Worm (Caenorhabditis elegans): ENCODE results near the gene R74.8.

Gene R74.8

DNA sequence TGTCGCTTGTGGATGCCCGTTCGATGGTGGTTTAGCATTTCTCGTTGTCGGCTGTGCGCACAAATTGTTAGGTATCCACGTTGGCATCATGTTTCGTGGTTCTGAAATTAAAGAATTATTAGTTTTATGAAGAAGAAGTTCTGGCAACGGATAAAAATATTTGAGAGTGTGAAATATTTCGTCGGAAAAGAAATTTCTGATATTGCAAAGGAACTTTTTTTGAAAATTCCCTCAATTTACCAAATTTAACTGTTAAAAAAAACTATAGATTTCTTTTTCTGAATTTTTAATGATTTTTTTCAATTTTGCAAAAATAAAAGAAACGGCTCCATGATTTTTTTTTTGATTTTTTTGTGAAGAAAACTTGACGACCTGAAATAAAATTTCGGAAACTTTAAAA is 21.9 kb downstream of the R74.8 start, which contains the start of gene mpk-1:
mpk-1 (minus strand) TSS at position 101 of the 400 bp plus-strand sequence.
- no peak for TF ChIP-seq ztf-11 (tag; optimal IDR thresholded peaks at IDR 0.05)
- no peak for TF ChIP-seq nhr-77 (tag; optimal IDR thresholded peaks at IDR 0.05)
- TF ChIP-seq rnt-1 (tag; optimal IDR thresholded peaks at IDR 0.05), result no peak
- TF ChIP-seq nhr-71 (tag; optimal IDR thresholded peaks at IDR 0.05), result no peak
- TF ChIP-seq nhr-84 (tag; optimal IDR thresholded peaks at IDR 0.05), result no peak
- no peak for TF ChIP-seq lin-35 (GFP tag; optimal IDR thresholded peaks at IDR 0.05)
- no peak for TF ChIP-seq egl-27 (tag; optimal IDR thresholded peaks at IDR 0.05)
- no peak for TF ChIP-seq nhr-47 (tag; optimal IDR thresholded peaks at IDR 0.05)
- TF ChIP-seq nhr-90 (tag; optimal IDR thresholded peaks at IDR 0.05; ENCODE audit: poor library complexity), result no peak
- no peak for TF ChIP-seq hpl-2 (GFP tag; optimal IDR thresholded peaks at IDR 0.05)
- no peak for TF ChIP-seq unc-62 (GFP tag; optimal IDR thresholded peaks at IDR 0.05)
- TF ChIP-seq lin-14 (GFP tag; optimal IDR thresholded peaks at IDR 0.05), result no peak
- no peak for TF ChIP-seq alr-1 (tag; optimal IDR thresholded peaks at IDR 0.05; ENCODE audit: borderline replicate concordance)

DNA sequence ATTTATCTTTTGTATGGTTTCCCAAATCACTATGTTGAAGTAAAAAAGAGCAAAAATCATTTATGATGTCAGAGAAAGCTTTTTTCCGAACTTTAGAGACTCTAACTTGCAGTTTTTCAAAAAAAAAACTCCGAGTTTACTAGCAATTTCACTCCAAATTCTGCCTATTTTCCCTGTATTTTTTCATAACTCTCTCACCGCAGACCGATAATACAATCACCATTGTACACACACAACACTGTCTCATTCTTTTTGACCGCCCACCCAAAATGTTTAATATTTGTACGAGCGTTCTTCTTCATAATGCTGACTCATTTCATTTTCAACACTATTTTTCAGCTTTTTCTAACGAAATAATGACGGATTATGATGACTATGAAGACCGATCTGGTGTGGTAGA is 22.8 kb downstream of the R74.8 start, which contains the start of gene F43C1.5:
F43C1.5 (plus strand) TSS at position 301 of the 400 bp plus-strand sequence.
- no peak for TF ChIP-seq efl-1 (optimal IDR thresholded peaks at IDR 0.05)
- peak in 1 of 2 experiments; percentile 20 for TF ChIP-seq efl-1 (GFP tag; optimal IDR thresholded peaks at IDR 0.05 in 1 of 2)
- no peak for TF ChIP-seq hlh-17 (GFP tag; optimal IDR thresholded peaks at IDR 0.05; ENCODE audit: borderline replicate concordance)

DNA sequence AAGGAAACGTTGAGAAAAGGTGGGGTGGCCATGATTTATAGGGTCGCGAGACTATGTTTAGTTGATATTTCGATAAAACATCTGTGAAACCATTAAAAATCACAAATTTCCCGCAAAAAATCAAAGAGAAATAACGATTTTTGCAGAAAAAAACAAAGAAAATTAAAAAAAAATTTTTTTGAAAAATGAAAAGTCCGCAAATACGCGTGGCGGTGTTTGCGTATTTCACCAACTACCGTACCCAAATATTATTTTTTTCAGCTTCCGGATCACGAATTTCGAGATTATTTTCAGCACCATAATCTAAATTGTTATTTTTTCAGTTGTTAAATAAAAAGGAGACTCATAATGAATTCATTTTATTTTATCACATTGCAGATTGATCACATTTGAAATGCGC is 24.0 kb downstream of the R74.8 start:
- no peak for TF ChIP-seq nhr-84 (tag; optimal IDR thresholded peaks at IDR 0.05)
- TF ChIP-seq lsy-2 (tag; optimal IDR thresholded peaks at IDR 0.05), result peak in 1 of 2 experiments; percentile 3
- TF ChIP-seq lin-14 (GFP tag; optimal IDR thresholded peaks at IDR 0.05), result no peak

DNA sequence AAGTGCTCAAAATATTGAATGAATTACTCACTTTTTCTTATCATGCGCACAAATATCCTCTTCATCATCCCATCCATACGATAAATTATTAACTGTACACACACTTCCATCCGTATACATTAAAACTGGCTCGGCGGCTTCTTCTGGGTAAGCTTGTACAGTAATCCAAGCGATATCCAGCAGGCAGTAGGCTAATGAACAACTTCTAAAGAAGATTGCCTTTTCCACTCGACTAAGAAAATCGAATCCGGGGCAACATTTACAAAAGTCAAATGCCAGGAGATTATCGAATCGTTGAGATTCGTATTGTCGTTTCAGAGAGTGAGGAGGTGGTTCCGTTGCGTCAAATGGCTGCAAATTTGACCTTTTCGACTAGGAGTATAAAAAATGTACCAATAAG is 25.3 kb downstream of the R74.8 start:
- TF ChIP-seq alr-1 (tag; optimal IDR thresholded peaks at IDR 0.05; ENCODE audit: borderline replicate concordance), result no peak
- no peak for TF ChIP-seq lin-14 (GFP tag; optimal IDR thresholded peaks at IDR 0.05)
- TF ChIP-seq efl-1 (optimal IDR thresholded peaks at IDR 0.05), result no peak
- peak in 1 of 2 experiments; percentile 48 for TF ChIP-seq efl-1 (GFP tag; optimal IDR thresholded peaks at IDR 0.05 in 1 of 2)

DNA sequence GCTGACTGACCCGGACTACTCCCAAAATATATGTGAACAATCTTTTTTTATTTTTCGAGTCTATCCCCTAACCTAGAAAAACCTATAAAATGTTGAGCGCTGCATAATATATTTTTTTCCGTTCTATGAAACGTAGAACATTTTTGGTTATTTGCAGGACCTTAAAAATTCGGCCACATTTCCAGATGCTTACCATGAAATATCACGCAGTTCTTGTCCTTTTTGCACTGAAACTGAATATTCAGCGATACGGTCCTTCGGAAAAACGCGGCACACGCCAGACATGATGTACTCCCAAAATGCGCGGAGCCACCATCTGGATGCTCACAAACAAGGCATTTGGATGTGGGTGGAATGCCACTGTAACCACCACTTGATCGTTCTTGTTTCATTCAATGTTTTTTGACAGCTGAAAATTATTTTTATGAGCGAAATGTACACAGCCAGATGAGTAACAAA is 26.8 kb downstream of the R74.8 start, which contains the start of gene nhr-20:
nhr-20 (minus strand) TSS at position 409 of the 459 bp plus-strand sequence.
- TF ChIP-seq fos-1 (tag; optimal IDR thresholded peaks at IDR 0.05), result no peak
- no peak for TF ChIP-seq efl-1 (optimal IDR thresholded peaks at IDR 0.05)
- TF ChIP-seq efl-1 (GFP tag; optimal IDR thresholded peaks at IDR 0.05 in 1 of 2), result peak in 1 of 2 experiments; percentile 55

DNA sequence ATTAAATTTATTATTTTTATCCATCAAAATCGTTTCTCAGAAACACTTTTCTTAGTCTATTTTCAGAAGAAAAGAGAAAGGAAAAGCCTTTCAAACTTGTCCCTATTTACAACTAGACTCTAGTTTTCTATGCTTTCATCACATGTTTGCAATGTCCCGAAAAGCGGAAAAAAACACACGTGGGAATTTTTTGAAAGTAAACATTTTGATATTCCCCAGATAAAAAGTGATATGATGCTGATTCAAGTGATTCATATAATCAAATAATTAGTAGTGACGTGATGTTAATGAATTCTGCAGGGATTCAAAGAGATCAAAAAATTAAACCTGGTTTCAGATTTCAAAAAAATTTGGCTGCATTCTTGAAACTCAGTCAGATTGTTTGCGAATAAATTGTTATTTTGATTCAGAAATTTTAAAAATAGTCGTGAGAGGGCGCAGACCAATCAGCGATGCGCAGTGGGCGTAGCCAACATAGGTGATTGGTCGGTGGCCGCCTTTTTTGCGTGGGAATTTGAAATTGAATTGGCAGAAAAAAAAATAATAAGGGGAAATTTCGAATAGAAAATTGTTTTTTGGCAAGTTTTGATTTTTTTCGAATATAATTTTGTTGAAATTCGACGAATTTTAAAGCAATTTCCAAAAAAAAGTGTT is 28.7 kb downstream of the R74.8 start:
- peak; percentile 14 for TF ChIP-seq nhr-71 (tag; optimal IDR thresholded peaks at IDR 0.05)
- TF ChIP-seq fkh-8 (tag; optimal IDR thresholded peaks at IDR 0.05), result peak; percentile 29
- TF ChIP-seq ceh-8 (GFP tag; optimal IDR thresholded peaks at IDR 0.05), result peak; percentile 67
- TF ChIP-seq nhr-20 (tag; optimal IDR thresholded peaks at IDR 0.05), result peak; percentile 93
- no peak for TF ChIP-seq efl-1 (optimal IDR thresholded peaks at IDR 0.05)
- TF ChIP-seq efl-1 (GFP tag; optimal IDR thresholded peaks at IDR 0.05 in 1 of 2), result peak; percentile 4 to 21
- no peak for TF ChIP-seq jun-1 (tag; optimal IDR thresholded peaks at IDR 0.05)

- TF ChIP-seq lin-14 (GFP tag; optimal IDR thresholded peaks at IDR 0.05), result peak; percentile 61
- peak; percentile 84 for TF ChIP-seq nhr-20 (tag; optimal IDR thresholded peaks at IDR 0.05)
- peak; percentile 63 for TF ChIP-seq nhr-71 (tag; optimal IDR thresholded peaks at IDR 0.05)
- no peak for TF ChIP-seq lir-3 (tag; optimal IDR thresholded peaks at IDR 0.05; ENCODE audit: poor library complexity)
- peak; percentile 20; the same call in 1 of the 2 replicates for TF ChIP-seq nhr-19 (GFP tag; conservative IDR thresholded peaks at IDR 0.05)
- no peak for TF ChIP-seq ceh-90 (tag; optimal IDR thresholded peaks at IDR 0.05)
- peak in 2 of 6 experiments; percentile 12 to 30 for TF ChIP-seq elt-3 (tag; optimal IDR thresholded peaks at IDR 0.05)
- TF ChIP-seq snpc-4 (tag; optimal IDR thresholded peaks at IDR 0.05), result no peak
- TF ChIP-seq fkh-10 (GFP tag; optimal IDR thresholded peaks at IDR 0.05), result no peak
- peak in 1 of 2 experiments; percentile 45 for TF ChIP-seq lsy-2 (tag; optimal IDR thresholded peaks at IDR 0.05)
- peak; percentile 92 for TF ChIP-seq blmp-1 (tag; optimal IDR thresholded peaks at IDR 0.05)
- peak in 1 of 2 experiments; percentile 45 for TF ChIP-seq lin-35 (GFP tag; optimal IDR thresholded peaks at IDR 0.05)
- TF ChIP-seq swsn-7 (tag; optimal IDR thresholded peaks at IDR 0.05), result peak; percentile 11
- TF ChIP-seq lin-13 (GFP tag; optimal IDR thresholded peaks at IDR 0.05), result peak; percentile 95
- no peak for TF ChIP-seq egl-27 (tag; optimal IDR thresholded peaks at IDR 0.05)
- peak; percentile 19 for TF ChIP-seq nhr-90 (tag; optimal IDR thresholded peaks at IDR 0.05; ENCODE audit: poor library complexity)
- TF ChIP-seq nhr-47 (tag; optimal IDR thresholded peaks at IDR 0.05), result peak; percentile 14
- TF ChIP-seq lin-39 (tag; optimal IDR thresholded peaks at IDR 0.05), result no peak
- TF ChIP-seq hlh-17 (GFP tag; optimal IDR thresholded peaks at IDR 0.05; ENCODE audit: borderline replicate concordance), result no peak
- no peak for TF ChIP-seq nhr-12 (tag; optimal IDR thresholded peaks at IDR 0.05)
- peak; percentile 33 for TF ChIP-seq tbx-2 (tag; optimal IDR thresholded peaks at IDR 0.05)
- TF ChIP-seq efl-3 (GFP tag; optimal IDR thresholded peaks at IDR 0.05), result no peak
Measured at ce11 chrIII:4236178-4236577, 30.1 kb downstream of the R74.8 start.
